Worm (Caenorhabditis elegans) whole organism, young adult: Measurements from ENCODE around the gene pho-12.

ENCODE experiments used
- B0019.2 ChIP-seq: fragments of 200-800 bp; sonication (Bioruptor generic); conservative IDR thresholded peaks from 2 replicates; pipeline ENCODE4 v1.3.6; 2022; ENCODE audit warnings: missing genetic modification reagents, missing genetic modification characterization, missing compliant biosample characterization
- D2030.7 ChIP-seq: fragments of 200-800 bp; sonication (Bioruptor generic); IDR thresholded peaks from 2 replicates; pipeline ENCODE4 v1.3.6; 2022; ENCODE audit warnings: missing genetic modification reagents, missing genetic modification characterization, missing compliant biosample characterization
- F23B12.7 ChIP-seq: sonication (generic microtip); optimal IDR thresholded peaks from 2 replicates; lab custom pipeline; 2017; ENCODE audit warnings: missing genetic modification characterization, mild to moderate bottlenecking, missing compliant biosample characterization, antibody characterized with exemption, moderate library complexity; ENCODE audit not compliant: insufficient read depth
- F33H1.4 ChIP-seq: fragments of 200-800 bp; sonication (Bioruptor generic); IDR thresholded peaks from 2 replicates; pipeline ENCODE4 v1.3.6; 2022; ENCODE audit warnings: missing genetic modification reagents, missing genetic modification characterization, missing compliant biosample characterization
- F49E8.2 ChIP-seq: sonication (generic microtip); optimal IDR thresholded peaks from 3 replicates; lab custom pipeline; 2017; ENCODE audit warnings: missing genetic modification characterization, mild to moderate bottlenecking, missing compliant biosample characterization, antibody characterized with exemption, moderate library complexity; ENCODE audit not compliant: insufficient read depth
- T07F8.4 ChIP-seq: sonication (generic microtip); optimal IDR thresholded peaks from 2 replicates; lab custom pipeline; 2016; ENCODE audit warnings: mild to moderate bottlenecking, missing genetic modification characterization, moderate library complexity, missing compliant biosample characterization
- ZK185.1 ChIP-seq: sonication (generic microtip); optimal IDR thresholded peaks from 2 replicates; lab custom pipeline; 2016; ENCODE audit warnings: mild to moderate bottlenecking, missing genetic modification characterization, missing compliant biosample characterization; ENCODE audit not compliant: poor library complexity, severe bottlenecking
- akir-1 ChIP-seq: fragments of 200-800 bp; sonication (Bioruptor generic); optimal IDR thresholded peaks from 2 replicates; lab custom pipeline; 2018; ENCODE audit warnings: mild to moderate bottlenecking, missing genetic modification characterization, moderate library complexity, missing compliant biosample characterization
- aptf-2 ChIP-seq: fragments of 200-800 bp; sonication (Bioruptor generic); conservative IDR thresholded peaks from 2 replicates; pipeline ENCODE4 v1.3.6; 2022; ENCODE audit warnings: missing genetic modification reagents, missing genetic modification characterization, missing compliant biosample characterization
- attf-5 ChIP-seq: fragments of 200-800 bp; sonication (Bioruptor generic); optimal IDR thresholded peaks from 2 replicates; lab custom pipeline; 2018; ENCODE audit warnings: mild to moderate bottlenecking, missing genetic modification characterization, missing compliant biosample characterization
- bed-2 ChIP-seq: fragments of 200-800 bp; sonication (Bioruptor generic); IDR thresholded peaks from 2 replicates; pipeline ENCODE4 v1.3.6; 2022; ENCODE audit warnings: missing genetic modification reagents, missing genetic modification characterization, missing compliant biosample characterization
- cebp-1 ChIP-seq, 2 experiments: fragments of 200-800 bp in 1 of 2; sonication (Bioruptor generic) in 1 of 2; sonication (generic microtip) in 1 of 2; IDR thresholded peaks in 1 of 2; optimal IDR thresholded peaks in 1 of 2; 2 replicates each; pipeline versions ENCODE4 v1.3.6 to Lab custom; 2017 to 2022; ENCODE audit warnings: missing compliant biosample characterization in 2 of 2, missing genetic modification characterization in 2 of 2, mild to moderate bottlenecking in 1 of 2, missing genetic modification reagents in 1 of 2, moderate library complexity in 1 of 2
- ceh-100 ChIP-seq: fragments of 200-800 bp; sonication (Bioruptor generic); IDR thresholded peaks from 2 replicates; pipeline ENCODE4 v1.3.6; 2022; ENCODE audit warnings: missing genetic modification reagents, missing genetic modification characterization, missing compliant biosample characterization
- ceh-27 ChIP-seq: fragments of 200-800 bp; sonication (Bioruptor generic); optimal IDR thresholded peaks from 2 replicates; lab custom pipeline; 2018; ENCODE audit warnings: mild to moderate bottlenecking, missing genetic modification characterization, moderate library complexity, missing compliant biosample characterization
- ceh-58 ChIP-seq: fragments of 200-800 bp; sonication (Bioruptor generic); IDR thresholded peaks from 2 replicates; pipeline ENCODE4 v1.3.6; 2022; ENCODE audit warnings: missing genetic modification characterization, missing compliant biosample characterization
- dox-1 ChIP-seq: fragments of 200-800 bp; sonication (Bioruptor generic); IDR thresholded peaks from 2 replicates; pipeline ENCODE4 v1.3.6; 2022; ENCODE audit warnings: missing genetic modification reagents, missing genetic modification characterization, missing compliant biosample characterization
- dpl-1 ChIP-seq: fragments of 150-350 bp; optimal IDR thresholded peaks from 2 replicates; lab custom pipeline; 2014; ENCODE audit warnings: missing biosample characterization, missing genetic modification reagents, missing genetic modification characterization
- efl-1 ChIP-seq: fragments of 150-350 bp; optimal IDR thresholded peaks from 2 replicates; lab custom pipeline; 2014; ENCODE audit warnings: missing biosample characterization, missing genetic modification reagents, missing genetic modification characterization
- egl-18 ChIP-seq: fragments of 200-800 bp; sonication (Bioruptor generic); IDR thresholded peaks from 2 replicates; pipeline ENCODE4 v1.3.6; 2022; ENCODE audit warnings: missing genetic modification reagents, missing genetic modification characterization, missing compliant biosample characterization
- ekl-4 ChIP-seq: fragments of 200-800 bp; sonication (Bioruptor generic); IDR thresholded peaks from 2 replicates; pipeline ENCODE4 v1.3.6; 2022; ENCODE audit warnings: missing genetic modification reagents, missing genetic modification characterization, missing compliant biosample characterization
- him-1 ChIP-seq: sonication (generic microtip); optimal IDR thresholded peaks from 2 replicates; lab custom pipeline; 2016; ENCODE audit warnings: missing genotype, missing genetic modification reagents, missing genetic modification characterization, missing compliant biosample characterization
- hmg-1.2 ChIP-seq: fragments of 200-800 bp; sonication (Bioruptor generic); IDR thresholded peaks from 2 replicates; pipeline ENCODE4 v1.3.6; 2022; ENCODE audit warnings: missing genetic modification reagents, missing genetic modification characterization, missing compliant biosample characterization
- lin-40 ChIP-seq: sonication (generic microtip); optimal IDR thresholded peaks from 2 replicates; lab custom pipeline; 2016; ENCODE audit warnings: missing genetic modification characterization, mild to moderate bottlenecking, missing compliant biosample characterization, missing genotype, missing genetic modification reagents
- lin-54 ChIP-seq: fragments of 200-800 bp; sonication (Bioruptor generic); optimal IDR thresholded peaks from 2 replicates; lab custom pipeline; 2018; ENCODE audit warnings: mild to moderate bottlenecking, missing genetic modification characterization, missing compliant biosample characterization
- lsl-1 ChIP-seq: fragments of 200-800 bp; sonication (Bioruptor generic); optimal IDR thresholded peaks from 2 replicates; lab custom pipeline; 2018; ENCODE audit warnings: mild to moderate bottlenecking, missing genetic modification characterization, moderate library complexity, missing compliant biosample characterization
- madf-6 ChIP-seq: fragments of 200-800 bp; sonication (Bioruptor generic); IDR thresholded peaks from 2 replicates; pipeline ENCODE4 v1.3.6; 2022; ENCODE audit warnings: missing genetic modification reagents, missing genetic modification characterization, missing compliant biosample characterization
- madf-8 ChIP-seq: fragments of 200-800 bp; sonication (Bioruptor generic); conservative IDR thresholded peaks from 2 replicates; pipeline ENCODE4 v1.3.6; 2022; ENCODE audit warnings: missing genetic modification reagents, missing genetic modification characterization, missing compliant biosample characterization
- mcd-1 ChIP-seq: fragments of 200-800 bp; sonication (Bioruptor generic); IDR thresholded peaks from 2 replicates; pipeline ENCODE4 v1.3.6; 2022; ENCODE audit warnings: missing genetic modification reagents, missing genetic modification characterization, missing compliant biosample characterization
- mel-28 ChIP-seq: sonication (generic microtip); optimal IDR thresholded peaks from 2 replicates; lab custom pipeline; 2016; ENCODE audit warnings: borderline replicate concordance, mild to moderate bottlenecking, missing genetic modification characterization, missing compliant biosample characterization
- nfyb-1 ChIP-seq: fragments of 200-800 bp; sonication (Bioruptor generic); IDR thresholded peaks from 2 replicates; pipeline ENCODE4 v1.3.6; 2022; ENCODE audit warnings: missing genetic modification reagents, missing genetic modification characterization, missing compliant biosample characterization
- nhr-179 ChIP-seq: sonication (generic microtip); optimal IDR thresholded peaks from 2 replicates; lab custom pipeline; 2016; ENCODE audit warnings: mild to moderate bottlenecking, missing genetic modification characterization, missing compliant biosample characterization
- nhr-90 ChIP-seq: sonication (generic microtip); optimal IDR thresholded peaks from 2 replicates; lab custom pipeline; 2016; ENCODE audit warnings: missing genotype, mild to moderate bottlenecking, missing genetic modification characterization, missing compliant biosample characterization
- pha-4 ChIP-seq: fragments of 150-350 bp; sonication (generic microtip); optimal IDR thresholded peaks from 2 replicates; lab custom pipeline; 2014; ENCODE audit warnings: missing biosample characterization, missing genetic modification reagents, missing genetic modification characterization
- sea-2 ChIP-seq: fragments of 200-800 bp; sonication (Bioruptor generic); IDR thresholded peaks from 2 replicates; pipeline ENCODE4 v1.3.6; 2022; ENCODE audit warnings: missing genetic modification characterization, missing compliant biosample characterization
- snpc-3.4 ChIP-seq: sonication (generic microtip); optimal IDR thresholded peaks from 2 replicates; lab custom pipeline; 2017; ENCODE audit warnings: missing genetic modification characterization, mild to moderate bottlenecking, missing compliant biosample characterization, antibody characterized with exemption, moderate library complexity, missing genotype, missing genetic modification reagents
- snpc-4 ChIP-seq, 5 experiments: fragments of 150-350 bp in 1 of 5; sonication (generic microtip) in 4 of 5; optimal IDR thresholded peaks; 2 replicates each; lab custom pipeline; 2014 to 2018; ENCODE audit warnings: missing genetic modification characterization in 5 of 5, missing biosample characterization in 3 of 5, antibody characterized with exemption in 2 of 5, mild to moderate bottlenecking in 2 of 5, missing compliant biosample characterization in 2 of 5, missing genotype in 2 of 5, moderate library complexity in 2 of 5, missing genetic modification reagents in 1 of 5
- tbp1 ChIP-seq: fragments of 200-800 bp; sonication (Bioruptor generic); optimal IDR thresholded peaks from 2 replicates; lab custom pipeline; 2018; ENCODE audit warnings: mild to moderate bottlenecking, missing genetic modification characterization, missing compliant biosample characterization
- unc-62 ChIP-seq: fragments of 150-350 bp; optimal IDR thresholded peaks from 2 replicates; lab custom pipeline; 2014; ENCODE audit warnings: missing biosample characterization, missing genetic modification reagents, missing genetic modification characterization
- ztf-18 ChIP-seq: sonication (generic microtip); optimal IDR thresholded peaks from 2 replicates; lab custom pipeline; 2016; ENCODE audit warnings: missing genotype, mild to moderate bottlenecking, missing genetic modification characterization, missing compliant biosample characterization
- ztf-25 ChIP-seq: fragments of 200-800 bp; sonication (Bioruptor generic); IDR thresholded peaks from 2 replicates; pipeline ENCODE4 v1.3.6; 2022; ENCODE audit warnings: missing genetic modification reagents, missing genetic modification characterization, missing compliant biosample characterization

Gene pho-12

ce11 chrII:5085450-5085849 is 24.8 kb upstream of the pho-12 start, which contains the start of gene txt-9:
Gene txt-9, plus strand, starts transcription at chrII:5085785.
- TF ChIP-seq B0019.2 (no peak), ceh-58 (GFP tag; lab: Robert Waterston, UW) (no peak), nhr-90 (tag; lab: Kevin White, UChicago) (no peak), hmg-1.2 (no peak), egl-18 (GFP tag; lab: Robert Waterston, UW) (no peak), F23B12.7 (no peak), ceh-100 (GFP tag; lab: Robert Waterston, UW) (no peak), F49E8.2 (tag; lab: Kevin White, UChicago) (no peak)

DNA sequence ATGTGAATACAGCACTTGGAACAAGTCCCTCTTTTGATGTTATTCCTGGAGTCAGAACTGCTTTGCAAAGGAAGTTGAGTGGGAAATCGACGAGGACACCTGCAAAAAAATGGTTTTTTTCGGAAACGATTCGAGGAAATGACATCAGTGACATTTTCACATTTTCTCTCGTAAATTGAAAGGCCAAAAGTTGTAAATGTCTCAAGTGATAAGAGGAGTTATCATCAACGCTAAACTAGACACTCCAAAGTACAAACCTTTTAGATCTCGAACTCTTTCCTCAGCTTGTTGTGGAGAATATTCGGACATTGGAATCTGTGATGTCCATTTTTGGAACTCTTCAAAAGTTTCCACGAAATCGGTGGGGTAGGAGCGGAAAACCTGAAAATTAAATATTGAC is 23.6 kb upstream of the pho-12 start:
- no peak for TF ChIP-seq aptf-2 (GFP tag; lab: Robert Waterston, UW)
- no peak for TF ChIP-seq tbp1

DNA sequence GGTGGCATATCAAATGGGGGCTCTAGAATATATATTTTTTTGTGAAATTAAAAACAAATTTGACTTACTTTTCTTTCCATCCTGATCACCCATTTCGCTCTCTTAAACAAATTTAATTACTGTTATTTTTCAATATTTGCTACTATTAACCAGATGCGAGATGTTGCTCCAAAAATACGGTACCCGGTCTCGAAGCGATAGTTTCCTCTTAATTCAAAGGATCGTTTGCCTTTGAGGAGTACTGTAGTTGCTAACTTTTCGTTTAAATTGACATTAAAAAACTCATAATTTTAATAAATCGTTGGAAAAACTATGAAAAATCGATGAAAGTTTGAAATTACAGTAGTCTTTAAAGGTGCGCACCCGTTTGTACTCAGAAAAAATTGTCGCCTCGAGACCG is 22.7 kb upstream of the pho-12 start, which contains the start of gene C04G6.4:
Gene C04G6.4, minus strand, starts transcription at position 101 of the 400 bp plus-strand sequence.
- TF ChIP-seq mel-28 (tag; lab: Kevin White, UChicago) (no peak), pha-4 (no peak), bed-2 (GFP tag; lab: Robert Waterston, UW) (no peak), nfyb-1 (GFP tag; lab: Robert Waterston, UW) (no peak), ekl-4 (no peak)

DNA sequence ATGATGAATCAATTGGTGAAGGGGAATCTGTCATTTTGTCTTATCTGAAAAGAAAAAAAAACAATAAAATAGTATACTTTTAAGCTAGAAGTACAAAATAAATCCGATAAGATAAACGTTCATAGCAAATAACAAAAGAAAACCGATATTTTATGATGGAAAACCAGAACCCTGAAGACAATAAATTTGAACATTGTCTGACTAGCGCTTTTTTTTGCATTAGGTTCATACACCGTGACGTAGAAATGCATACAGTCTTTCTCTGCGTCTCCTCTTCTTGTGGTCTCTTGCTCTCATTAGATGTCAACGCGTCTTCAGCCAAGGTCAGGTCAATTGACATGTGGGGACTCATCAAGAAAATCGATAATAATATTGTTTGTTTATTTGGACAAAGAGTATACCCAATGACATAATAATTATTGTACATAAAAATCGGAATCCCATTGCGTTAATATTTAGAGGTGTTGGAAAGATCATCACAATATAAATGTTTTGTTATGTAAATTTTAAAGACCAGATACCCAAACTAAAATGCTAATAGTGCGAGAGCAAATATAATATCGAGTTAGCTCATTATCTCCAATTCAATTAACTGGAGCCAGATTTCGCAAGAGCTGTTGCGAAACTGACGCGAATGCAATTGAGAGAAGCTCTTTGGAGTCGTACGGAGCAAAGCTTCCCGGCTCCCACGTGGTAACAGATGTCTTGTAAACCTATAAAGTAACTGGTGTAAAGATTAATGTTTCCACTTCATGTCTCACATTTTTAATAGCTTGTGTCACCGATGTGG is 20.7 kb upstream of the pho-12 start, which contains the start of gene dsh-2:
Gene dsh-2, minus strand, starts transcription at position 51 of the 790 bp plus-strand sequence.
- TF ChIP-seq lin-40 (peak; percentile 33), T07F8.4 (tag; lab: Kevin White, UChicago) (no peak), nhr-179 (tag; lab: Kevin White, UChicago) (no peak), him-1 (tag; lab: Kevin White, UChicago) (peak; percentile 3), ztf-18 (no peak), unc-62 (GFP tag; lab: Kevin White, UChicago) (no peak), dpl-1 (GFP tag; lab: Kevin White, UChicago) (no peak), ceh-27 (GFP tag; lab: Kevin White, UChicago) (peak; percentile 30), sea-2 (no peak), snpc-3.4 (tag; lab: Kevin White, UChicago) (peak; percentile 25), tbp1 (peak; percentile 44), F33H1.4 (GFP tag; lab: Robert Waterston, UW) (peak; percentile 51), akir-1 (GFP tag; lab: Kevin White, UChicago) (no peak), nfyb-1 (GFP tag; lab: Robert Waterston, UW) (no peak), madf-8 (GFP tag; lab: Robert Waterston, UW) (no peak), D2030.7 (GFP tag; lab: Robert Waterston, UW) (peak; percentile 44), madf-6 (GFP tag; lab: Robert Waterston, UW) (peak; percentile 55), mcd-1 (GFP tag; lab: Robert Waterston, UW) (peak; percentile 50), ZK185.1 (tag; lab: Kevin White, UChicago) (peak; percentile 4), lsl-1 (GFP tag; lab: Kevin White, UChicago) (peak; percentile 45), cebp-1 (GFP tag; IDR thresholded peaks at IDR 0.05; lab: Robert Waterston, UW) (peak; percentile 56; the same call in 1 of the 2 replicates), cebp-1 (tag; optimal IDR thresholded peaks at IDR 0.05; lab: Kevin White, UChicago) (peak; percentile 90), lin-54 (peak; percentile 40), hmg-1.2 (peak; percentile 81), attf-5 (peak; percentile 11), ztf-25 (no peak), snpc-4 (GFP tag; optimal IDR thresholded peaks at IDR 0.05; lab: Kevin White, UChicago) (no peak), snpc-4 (tag; optimal IDR thresholded peaks at IDR 0.05; lab: Kevin White, UChicago) (peak in 2 of 4 experiments; percentile 13 to 53), efl-1 (GFP tag; lab: Kevin White, UChicago) (peak; percentile 18), dox-1 (GFP tag; lab: Robert Waterston, UW) (peak; percentile 54; the same call in 1 of the 2 replicates)
